Worm (Caenorhabditis elegans): ENCODE results near the gene F38B6.8.

ce11 chrX:6656251-6656650 is 26.3 kb downstream of the F38B6.8 start:
- no peak for TF ChIP-seq ztf-23 (GFP tag; IDR thresholded peaks at IDR 0.05)
- TF ChIP-seq ref-1 (GFP tag; conservative IDR thresholded peaks at IDR 0.05) = no peak
- TF ChIP-seq flt-1 (GFP tag; IDR thresholded peaks at IDR 0.05) = no peak
- TF ChIP-seq tab-1 (GFP tag; IDR thresholded peaks at IDR 0.05) = no peak
- no peak for TF ChIP-seq klf-2 (GFP tag; conservative IDR thresholded peaks at IDR 0.05)
- no peak for TF ChIP-seq med-1 (GFP tag; optimal IDR thresholded peaks at IDR 0.05; ENCODE audit: insufficient read depth)
- TF ChIP-seq ztf-29 (GFP tag; IDR thresholded peaks at IDR 0.05) = no peak

Data from whole organism, midembryonic.